Fruit fly (Drosophila melanogaster): ENCODE data around the gene CG3808.

Gene CG3808

dm6 chr3L:18996030-18996773 is 4.2 kb downstream of the CG3808 start (continued):
- TF ChIP-seq yki (optimal IDR thresholded peaks at IDR 0.05) = no peak
- TF ChIP-seq pnt (GFP tag; optimal IDR thresholded peaks at IDR 0.05) = peak; percentile 60
- peak; percentile 88 for TF ChIP-seq Med (GFP tag)
- TF ChIP-seq CG14667 (GFP tag; IDR thresholded peaks at IDR 0.05) = peak; percentile 38; the same call in 1 of the 2 replicates
- peak; percentile 50 for TF ChIP-seq CG12104 (GFP tag; optimal IDR thresholded peaks at IDR 0.05)
- no peak for TF ChIP-seq Sin3A (optimal IDR thresholded peaks at IDR 0.05)
- peak; percentile 46 for TF ChIP-seq sob (GFP tag; IDR thresholded peaks at IDR 0.05)
- TF ChIP-seq cato (GFP tag; optimal IDR thresholded peaks at IDR 0.05; ENCODE audit: borderline replicate concordance) = peak; percentile 23
- peak; percentile 38 for TF ChIP-seq NC2β (GFP tag; optimal IDR thresholded peaks at IDR 0.05)
- peak; percentile 72 for TF ChIP-seq Hey (tag; optimal IDR thresholded peaks at IDR 0.05)
- TF ChIP-seq Dad (GFP tag; optimal IDR thresholded peaks at IDR 0.05) = peak; percentile 57
- peak; percentile 23 for TF ChIP-seq Atf3 (GFP tag; optimal IDR thresholded peaks at IDR 0.05)
- TF ChIP-seq CG11093 (GFP tag; IDR thresholded peaks at IDR 0.05) = 0 out of 3 replicates have a peak, but pooled peaks have one; percentile 36
- peak; percentile 43 for TF ChIP-seq tx (GFP tag; optimal IDR thresholded peaks at IDR 0.05)
- TF ChIP-seq CG10979 (tag; optimal IDR thresholded peaks at IDR 0.05) = peak; percentile 39
- peak; percentile 69 for TF ChIP-seq al (GFP tag; IDR thresholded peaks at IDR 0.05)
- peak; percentile 47 for TF ChIP-seq Camta (GFP tag; optimal IDR thresholded peaks at IDR 0.05)
- peak; percentile 30 for TF ChIP-seq bab2 (GFP tag; optimal IDR thresholded peaks at IDR 0.05)
- peak; percentile 79; the same call in 1 of the 2 replicates for TF ChIP-seq lmd (GFP tag; IDR thresholded peaks at IDR 0.05)
- no peak for TF ChIP-seq peb (GFP tag; IDR thresholded peaks at IDR 0.05)
- peak; percentile 13 for TF ChIP-seq CTCF (GFP tag; optimal IDR thresholded peaks at IDR 0.05)
- peak; percentile 42 for TF ChIP-seq NFAT (GFP tag; IDR thresholded peaks at IDR 0.05)
- TF ChIP-seq CG8924 (tag; optimal IDR thresholded peaks at IDR 0.05) = peak; percentile 73
- no peak for TF ChIP-seq ERR (GFP tag; optimal IDR thresholded peaks at IDR 0.05)
- peak; percentile 76 for TF ChIP-seq CG10209 (GFP tag; optimal IDR thresholded peaks at IDR 0.05)
- TF ChIP-seq mam (GFP tag; optimal IDR thresholded peaks at IDR 0.05) = peak; percentile 76
- peak; percentile 48; the same call in 1 of the 3 replicates for TF ChIP-seq jigr1 (GFP tag; IDR thresholded peaks at IDR 0.05)
- no peak for TF ChIP-seq CG3407 (GFP tag; optimal IDR thresholded peaks at IDR 0.05)
- TF ChIP-seq CG15601 (tag; optimal IDR thresholded peaks at IDR 0.05) = no peak
- 0 out of 2 replicates have a peak, but pooled peaks have one; percentile 48 for TF ChIP-seq sim (GFP tag; IDR thresholded peaks at IDR 0.05)
- TF ChIP-seq CG10147 (GFP tag; optimal IDR thresholded peaks at IDR 0.05) = peak; percentile 57
- peak; percentile 35 for TF ChIP-seq kay (GFP tag; optimal IDR thresholded peaks at IDR 0.05)
- TF ChIP-seq Bdp1 (GFP tag; optimal IDR thresholded peaks at IDR 0.05) = peak; percentile 33
- TF ChIP-seq CG7987 (GFP tag; optimal IDR thresholded peaks at IDR 0.05) = peak; percentile 46
- no peak for TF ChIP-seq sd (tag; optimal IDR thresholded peaks at IDR 0.05)
- peak; percentile 44; the same call in 2 of the 3 replicates for TF ChIP-seq croc (GFP tag; conservative IDR thresholded peaks at IDR 0.05)
- TF ChIP-seq ase (GFP tag; IDR thresholded peaks at IDR 0.05) = peak; percentile 67; the same call in 2 of the 3 replicates
- TF ChIP-seq ham (GFP tag; IDR thresholded peaks at IDR 0.05) = peak; percentile 63
- TF ChIP-seq CG7271 (tag; optimal IDR thresholded peaks at IDR 0.05) = no peak
- no peak for TF ChIP-seq sqz (GFP tag; optimal IDR thresholded peaks at IDR 0.05)
- TF ChIP-seq HLH3B (GFP tag; IDR thresholded peaks at IDR 0.05) = peak; percentile 67
- peak; percentile 22 for TF ChIP-seq salm (tag; optimal IDR thresholded peaks at IDR 0.05)
- peak; percentile 4 for TF ChIP-seq ab (GFP tag; optimal IDR thresholded peaks at IDR 0.05)
- peak; percentile 57 for TF ChIP-seq NfI (GFP tag; optimal IDR thresholded peaks at IDR 0.05)
- TF ChIP-seq Ada2b (GFP tag; IDR thresholded peaks at IDR 0.05) = peak; percentile 73
- TF ChIP-seq CG2202 (tag; optimal IDR thresholded peaks at IDR 0.05) = no peak
- TF ChIP-seq CG18011 (GFP tag; optimal IDR thresholded peaks at IDR 0.05) = peak; percentile 46
- TF ChIP-seq tll (GFP tag; optimal IDR thresholded peaks at IDR 0.05) = no peak
- peak; percentile 66 for TF ChIP-seq crc (GFP tag; optimal IDR thresholded peaks at IDR 0.05)
- peak; percentile 63 for TF ChIP-seq schlank (tag; optimal IDR thresholded peaks at IDR 0.05)
- TF ChIP-seq Atf6 (GFP tag; IDR thresholded peaks at IDR 0.05) = peak; percentile 71
